Worm (Caenorhabditis elegans): ENCODE data around the gene K10C2.2.

The K10C2.2 gene

DNA sequence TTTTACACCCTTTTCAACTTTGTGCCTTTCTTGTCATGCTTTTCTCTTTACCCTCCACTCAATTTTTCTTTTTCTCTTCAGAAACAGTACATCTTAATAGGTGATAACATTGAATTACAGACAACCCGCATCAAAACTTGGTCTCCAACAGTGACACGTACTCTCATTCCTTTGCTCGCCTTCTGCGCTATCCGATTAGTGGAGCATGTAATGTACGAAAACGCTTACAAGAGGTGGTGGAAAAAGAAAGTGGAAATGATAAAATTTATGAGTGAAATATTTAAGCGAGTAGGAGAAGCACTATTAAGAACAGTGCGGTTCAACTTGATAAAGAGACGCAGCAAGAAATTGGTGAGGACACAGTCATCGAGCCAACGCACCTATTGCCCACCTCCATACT lies 23.0 kb upstream of the K10C2.2 start, which contains the start of gene pept-1:
Gene pept-1, plus strand, starts transcription at position 306 of the 400 bp plus-strand sequence.
- TF ChIP-seq snpc-1.3 (tag; optimal IDR thresholded peaks at IDR 0.05; ENCODE audit: insufficient read depth) (no peak), mcd-1 (GFP tag; IDR thresholded peaks at IDR 0.05) (no peak), aptf-2 (GFP tag; conservative IDR thresholded peaks at IDR 0.05) (no peak), madf-8 (GFP tag; conservative IDR thresholded peaks at IDR 0.05) (no peak), K11D2.4 (GFP tag; IDR thresholded peaks at IDR 0.05) (no peak), hmg-20 (GFP tag; IDR thresholded peaks at IDR 0.05) (no peak), lag-1 (GFP tag; IDR thresholded peaks at IDR 0.05) (no peak), somi-1 (GFP tag; optimal IDR thresholded peaks at IDR 0.05) (no peak), Y67H2A.10 (GFP tag; conservative IDR thresholded peaks at IDR 0.05) (no peak), nhr-80 (tag; optimal IDR thresholded peaks at IDR 0.05) (peak; percentile 99), dox-1 (GFP tag; IDR thresholded peaks at IDR 0.05) (peak; percentile 74), unc-62 (GFP tag; optimal IDR thresholded peaks at IDR 0.05) (no peak), F49E8.2 (tag; optimal IDR thresholded peaks at IDR 0.05; ENCODE audit: insufficient read depth) (no peak), ama-1 (optimal IDR thresholded peaks at IDR 0.05) (no peak), ama-1 (GFP tag; optimal IDR thresholded peaks at IDR 0.05) (no peak), ZK185.1 (tag; optimal IDR thresholded peaks at IDR 0.05; ENCODE audit: poor library complexity, severe bottlenecking) (no peak), atf-7 (tag; optimal IDR thresholded peaks at IDR 0.05) (peak; percentile 50), mxl-1 (tag; optimal IDR thresholded peaks at IDR 0.05) (no peak), ztf-28 (GFP tag; IDR thresholded peaks at IDR 0.05) (no peak), ets-4 (GFP tag; optimal IDR thresholded peaks at IDR 0.05) (peak; percentile 87), let-607 (tag; optimal IDR thresholded peaks at IDR 0.05) (peak; percentile 12 to 13), tbp1 (GFP tag; optimal IDR thresholded peaks at IDR 0.05) (peak; percentile 25), let-526 (GFP tag; IDR thresholded peaks at IDR 0.05) (no peak), xnd-1 (tag; optimal IDR thresholded peaks at IDR 0.05) (no peak), athp-1 (tag; optimal IDR thresholded peaks at IDR 0.05) (no peak), rcor-1 (GFP tag; IDR thresholded peaks at IDR 0.05) (no peak), Y56A3A.18 (GFP tag; IDR thresholded peaks at IDR 0.05) (peak; percentile 70; the same call in 1 of the 2 replicates), snpc-3.4 (tag; optimal IDR thresholded peaks at IDR 0.05) (no peak), pbrm-1 (GFP tag; IDR thresholded peaks at IDR 0.05) (no peak), ztf-22 (GFP tag; optimal IDR thresholded peaks at IDR 0.05) (peak; percentile 60), egl-44 (GFP tag; IDR thresholded peaks at IDR 0.05) (no peak)

DNA sequence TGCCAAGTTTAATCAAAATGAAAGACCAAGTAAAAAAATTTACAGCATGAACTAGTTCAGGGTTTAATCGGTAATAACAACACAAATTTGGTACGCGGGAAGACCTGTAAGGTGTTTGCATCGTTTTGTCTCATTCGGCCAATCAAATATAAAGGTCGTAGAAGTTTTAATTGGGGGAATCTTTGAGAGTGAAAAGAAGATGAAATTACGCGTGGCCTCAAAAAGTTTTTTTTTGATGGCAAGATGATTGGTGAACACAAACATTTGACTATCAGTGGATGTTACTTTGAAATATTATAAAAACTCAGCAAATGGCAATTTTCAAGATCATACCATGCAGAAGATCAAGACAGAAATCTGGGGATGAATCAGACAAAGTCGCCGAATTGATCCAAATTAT lies 21.6 kb upstream of the K10C2.2 start, which contains the start of gene nas-33:
Gene nas-33, minus strand, starts transcription at position 101 of the 400 bp plus-strand sequence.
- TF ChIP-seq ceh-27 (GFP tag; optimal IDR thresholded peaks at IDR 0.05), result no peak
- TF ChIP-seq athp-1 (tag; optimal IDR thresholded peaks at IDR 0.05), result no peak

DNA sequence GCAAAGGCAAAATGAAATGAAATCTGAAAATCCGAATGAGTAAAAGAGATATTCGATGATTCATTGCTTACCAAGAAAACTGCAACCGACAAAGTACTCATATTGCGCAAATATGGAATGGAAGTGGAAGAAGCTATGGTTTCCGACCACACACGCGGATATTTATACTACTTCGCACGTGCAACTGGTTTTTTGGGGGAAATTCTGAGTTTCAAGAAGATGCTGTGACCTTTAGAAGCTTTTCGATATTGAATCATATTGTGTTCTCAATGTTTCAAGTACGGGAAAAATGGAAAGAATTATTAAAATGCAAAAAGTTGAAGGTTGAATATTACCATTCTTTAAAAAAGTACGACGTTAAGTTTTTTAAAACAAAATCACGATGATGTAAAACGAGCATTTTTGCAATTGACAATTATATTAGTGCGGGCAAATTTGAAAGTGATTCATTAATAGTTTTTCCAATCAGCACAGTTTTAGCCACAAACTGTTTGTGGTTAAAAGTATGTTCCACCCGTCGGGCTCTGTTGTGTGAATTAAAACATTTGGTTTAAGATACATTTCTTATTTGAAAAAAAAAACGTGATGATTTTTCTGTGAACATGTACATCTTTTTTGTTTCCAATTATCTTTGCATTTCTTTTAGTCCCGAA lies 17.4 kb upstream of the K10C2.2 start, which contains the start of the genes grl-6 and K10C2.6:
Gene grl-6, minus strand, starts transcription at position 101 of the 653 bp plus-strand sequence.
Gene K10C2.6, plus strand, starts transcription at position 603 of the 653 bp plus-strand sequence.
- no peak for TF ChIP-seq ztf-18 (tag; optimal IDR thresholded peaks at IDR 0.05)
- no peak for TF ChIP-seq madf-3 (GFP tag; IDR thresholded peaks at IDR 0.05)
- TF ChIP-seq Y79H2A.3 (GFP tag; conservative IDR thresholded peaks at IDR 0.05), result no peak
- no peak for TF ChIP-seq Y67H2A.10 (GFP tag; conservative IDR thresholded peaks at IDR 0.05)

All from whole organism, young adult.